Worm (Caenorhabditis elegans) whole organism, L4 larva: ENCODE data around the gene pqm-1.

Experiments used
- D1046.2 ChIP-seq: fragments of 200-800 bp; sonication (Bioruptor generic); IDR thresholded peaks from 2 replicates; pipeline ENCODE4 v1.3.6; 2022; ENCODE audit warnings: missing genetic modification characterization, missing compliant biosample characterization
- F10B5.3 ChIP-seq: sonication (generic microtip); optimal IDR thresholded peaks from 2 replicates; lab custom pipeline; 2016; ENCODE audit warnings: mild to moderate bottlenecking, missing genetic modification characterization, missing compliant biosample characterization
- F37D6.2 ChIP-seq: sonication (generic microtip); optimal IDR thresholded peaks from 2 replicates; lab custom pipeline; 2016; ENCODE audit warnings: mild to moderate bottlenecking, missing genetic modification characterization, missing compliant biosample characterization
- F44E2.7 ChIP-seq: fragments of 200-800 bp; sonication (Bioruptor generic); IDR thresholded peaks from 2 replicates; pipeline ENCODE4 v2.1.2; 2022; ENCODE audit warnings: missing genetic modification characterization, missing compliant biosample characterization
- F49E8.2 ChIP-seq: sonication (generic microtip); optimal IDR thresholded peaks from 2 replicates; lab custom pipeline; 2016; ENCODE audit warnings: missing compliant biosample characterization, mild to moderate bottlenecking, missing genetic modification characterization, borderline replicate concordance
- R02D3.7 ChIP-seq: fragments of 150-350 bp; sonication (generic microtip); optimal IDR thresholded peaks from 3 replicates; lab custom pipeline; 2014; ENCODE audit warnings: missing biosample characterization, missing genetic modification characterization
- T20F7.1 ChIP-seq: fragments of 200-800 bp; sonication (Bioruptor generic); optimal IDR thresholded peaks from 2 replicates; lab custom pipeline; 2018; ENCODE audit warnings: mild to moderate bottlenecking, missing genetic modification characterization, missing compliant biosample characterization
- Y5F2A.4 ChIP-seq: fragments of 200-800 bp; sonication (Bioruptor generic); optimal IDR thresholded peaks from 2 replicates; lab custom pipeline; 2018; ENCODE audit warnings: mild to moderate bottlenecking, missing genetic modification characterization, missing compliant biosample characterization
- ZK337.2 ChIP-seq: fragments of 200-800 bp; sonication (Bioruptor generic); IDR thresholded peaks from 2 replicates; pipeline ENCODE4 v1.3.6; 2022; ENCODE audit warnings: missing genetic modification reagents, missing genetic modification characterization, missing compliant biosample characterization
- ama-1 ChIP-seq: fragments of 150-350 bp; optimal IDR thresholded peaks from 2 replicates; lab custom pipeline; 2014; ENCODE audit warnings: inconsistent platforms, mixed read lengths
- arid-1 ChIP-seq: fragments of 200-800 bp; sonication (Bioruptor generic); conservative IDR thresholded peaks from 2 replicates; pipeline ENCODE4 v1.3.6; 2022; ENCODE audit warnings: missing genetic modification reagents, missing genetic modification characterization, missing compliant biosample characterization
- ceh-32 ChIP-seq: sonication (generic microtip); optimal IDR thresholded peaks from 2 replicates; lab custom pipeline; 2016; ENCODE audit warnings: mild to moderate bottlenecking, missing genetic modification characterization, missing compliant biosample characterization; ENCODE audit not compliant: poor library complexity
- ceh-62 ChIP-seq: sonication (generic microtip); optimal IDR thresholded peaks from 2 replicates; lab custom pipeline; 2017; ENCODE audit warnings: missing biosample characterization, missing genetic modification characterization
- ceh-82 ChIP-seq: sonication (generic microtip); optimal IDR thresholded peaks from 2 replicates; lab custom pipeline; 2017; ENCODE audit warnings: missing biosample characterization, missing genetic modification characterization
- ctbp-1 ChIP-seq: fragments of 200-800 bp; sonication (Bioruptor generic); IDR thresholded peaks from 2 replicates; pipeline ENCODE4 v1.3.6; 2022; ENCODE audit warnings: missing genetic modification reagents, missing genetic modification characterization, missing compliant biosample characterization
- daf-8 ChIP-seq: fragments of 200-800 bp; sonication (Bioruptor generic); IDR thresholded peaks from 2 replicates; pipeline ENCODE4 v1.3.6; 2022; ENCODE audit warnings: missing genetic modification characterization, missing compliant biosample characterization
- dmd-6 ChIP-seq: fragments of 200-800 bp; sonication (Bioruptor generic); IDR thresholded peaks from 2 replicates; pipeline ENCODE4 v1.3.6; 2022; ENCODE audit warnings: missing genetic modification reagents, missing genetic modification characterization, missing compliant biosample characterization
- dmd-8 ChIP-seq: fragments of 200-800 bp; sonication (Bioruptor generic); IDR thresholded peaks from 2 replicates; pipeline ENCODE4 v1.3.6; 2022; ENCODE audit warnings: missing genetic modification characterization, missing compliant biosample characterization
- dpl-1 ChIP-seq: fragments of 150-350 bp; optimal IDR thresholded peaks from 2 replicates; lab custom pipeline; 2014; ENCODE audit warnings: missing biosample characterization, missing genetic modification reagents, missing genetic modification characterization
- duxl-1 ChIP-seq: sonication (generic microtip); optimal IDR thresholded peaks from 2 replicates; lab custom pipeline; 2016; ENCODE audit warnings: mild to moderate bottlenecking, missing genetic modification characterization, moderate library complexity, missing compliant biosample characterization; ENCODE audit not compliant: poor library complexity
- dve-1 ChIP-seq: sonication (generic microtip); optimal IDR thresholded peaks from 2 replicates; lab custom pipeline; 2017; ENCODE audit warnings: antibody characterized with exemption, mild to moderate bottlenecking, missing genetic modification characterization, missing compliant biosample characterization; ENCODE audit not compliant: insufficient read depth
- egl-43 ChIP-seq: fragments of 200-800 bp; sonication (Bioruptor generic); IDR thresholded peaks from 2 replicates; pipeline ENCODE4 v1.3.6; 2022; ENCODE audit warnings: missing genetic modification reagents, missing genetic modification characterization, missing compliant biosample characterization
- fos-1 ChIP-seq: fragments of 150-350 bp; optimal IDR thresholded peaks from 2 replicates; lab custom pipeline; 2014; ENCODE audit warnings: missing biosample characterization, missing genetic modification characterization
- gei-8 ChIP-seq: fragments of 200-800 bp; sonication (Bioruptor generic); optimal IDR thresholded peaks from 2 replicates; lab custom pipeline; 2018; ENCODE audit warnings: mild to moderate bottlenecking, missing genetic modification characterization, missing compliant biosample characterization
- hif-1 ChIP-seq, 2 experiments: sonication (generic microtip); optimal IDR thresholded peaks; 2 replicates each; lab custom pipeline; 2016 to 2017; ENCODE audit warnings: missing compliant biosample characterization in 2 of 2, missing genetic modification characterization in 2 of 2, missing genetic modification reagents in 2 of 2, missing genotype in 2 of 2, mild to moderate bottlenecking in 1 of 2
- hlh-30 ChIP-seq: sonication (generic microtip); optimal IDR thresholded peaks from 2 replicates; lab custom pipeline; 2017; ENCODE audit warnings: antibody characterized with exemption, mild to moderate bottlenecking, missing genetic modification characterization, missing compliant biosample characterization; ENCODE audit not compliant: insufficient read depth
- hmg-1.1 ChIP-seq: fragments of 200-800 bp; sonication (Bioruptor generic); IDR thresholded peaks from 2 replicates; pipeline ENCODE4 v1.3.6; 2022; ENCODE audit warnings: missing genetic modification reagents, missing genetic modification characterization, missing compliant biosample characterization
- lim-7 ChIP-seq: fragments of 200-800 bp; sonication (Bioruptor generic); IDR thresholded peaks from 2 replicates; pipeline ENCODE4 v1.3.6; 2022; ENCODE audit warnings: missing genetic modification characterization, missing compliant biosample characterization
- lin-13 ChIP-seq: fragments of 150-350 bp; optimal IDR thresholded peaks from 2 replicates; lab custom pipeline; 2014; ENCODE audit warnings: missing biosample characterization, missing genetic modification reagents, missing genetic modification characterization
- lin-15B ChIP-seq: fragments of 150-350 bp; sonication (generic microtip); optimal IDR thresholded peaks from 3 replicates; lab custom pipeline; 2014; ENCODE audit warnings: missing biosample characterization, missing genetic modification characterization
- madf-9 ChIP-seq: fragments of 200-800 bp; sonication (Bioruptor generic); conservative IDR thresholded peaks from 2 replicates; pipeline ENCODE4 v1.3.6; 2022; ENCODE audit warnings: missing genetic modification reagents, missing genetic modification characterization, missing compliant biosample characterization
- mep-1 ChIP-seq: fragments of 150-350 bp; sonication (generic microtip); optimal IDR thresholded peaks from 3 replicates; lab custom pipeline; 2014; ENCODE audit warnings: missing biosample characterization, missing genetic modification characterization
- mxl-2 ChIP-seq: fragments of 200-800 bp; sonication (Bioruptor generic); conservative IDR thresholded peaks from 2 replicates; pipeline ENCODE4 v1.3.6; 2022; ENCODE audit warnings: missing genetic modification reagents, missing genetic modification characterization, missing compliant biosample characterization
- nhr-10 ChIP-seq: fragments of 150-350 bp; optimal IDR thresholded peaks from 2 replicates; lab custom pipeline; 2014; ENCODE audit warnings: missing biosample characterization, missing genetic modification characterization
- nhr-102 ChIP-seq: sonication (generic microtip); optimal IDR thresholded peaks from 2 replicates; lab custom pipeline; 2016; ENCODE audit warnings: mild to moderate bottlenecking, missing genetic modification characterization, moderate library complexity, missing compliant biosample characterization
- nhr-11 ChIP-seq: fragments of 150-350 bp; optimal IDR thresholded peaks from 2 replicates; lab custom pipeline; 2014; ENCODE audit warnings: missing biosample characterization, missing genetic modification characterization
- nhr-111 ChIP-seq: fragments of 200-800 bp; sonication (Bioruptor generic); optimal IDR thresholded peaks from 2 replicates; lab custom pipeline; 2018; ENCODE audit warnings: mild to moderate bottlenecking, missing genetic modification characterization, missing compliant biosample characterization
- nhr-28 ChIP-seq: fragments of 150-350 bp; optimal IDR thresholded peaks from 2 replicates; lab custom pipeline; 2014; ENCODE audit warnings: missing biosample characterization, missing genetic modification characterization
- nhr-42 ChIP-seq: fragments of 200-800 bp; sonication (Bioruptor generic); IDR thresholded peaks from 2 replicates; pipeline ENCODE4 v1.3.6; 2022; ENCODE audit warnings: missing genetic modification characterization, missing compliant biosample characterization
- nhr-76 ChIP-seq: fragments of 150-350 bp; optimal IDR thresholded peaks from 2 replicates; lab custom pipeline; 2014; ENCODE audit warnings: missing biosample characterization, missing genetic modification characterization
- nhr-77 ChIP-seq: fragments of 150-350 bp; optimal IDR thresholded peaks from 2 replicates; lab custom pipeline; 2014; ENCODE audit warnings: missing biosample characterization, missing genetic modification characterization
- php-3 ChIP-seq: fragments of 200-800 bp; sonication (Bioruptor generic); IDR thresholded peaks from 2 replicates; pipeline ENCODE4 v1.3.6; 2022; ENCODE audit warnings: missing genetic modification reagents, missing genetic modification characterization, missing compliant biosample characterization
- pqm-1 ChIP-seq: sonication (generic microtip); optimal IDR thresholded peaks from 2 replicates; lab custom pipeline; 2017; ENCODE audit warnings: missing biosample characterization, missing genetic modification characterization
- rbr-2 ChIP-seq: sonication (generic microtip); optimal IDR thresholded peaks from 2 replicates; lab custom pipeline; 2016; ENCODE audit warnings: missing genotype, missing genetic modification characterization, missing compliant biosample characterization
- saeg-2 ChIP-seq: fragments of 200-800 bp; sonication (Bioruptor generic); IDR thresholded peaks from 2 replicates; pipeline ENCODE4 v1.3.6; 2022; ENCODE audit warnings: missing genetic modification reagents, missing genetic modification characterization, missing compliant biosample characterization
- sdz-12 ChIP-seq: fragments of 200-800 bp; sonication (Bioruptor generic); optimal IDR thresholded peaks from 2 replicates; lab custom pipeline; 2018; ENCODE audit warnings: mild to moderate bottlenecking, missing genetic modification characterization, missing compliant biosample characterization
- snpc-1.2 ChIP-seq: fragments of 200-800 bp; sonication (Bioruptor generic); IDR thresholded peaks from 2 replicates; pipeline ENCODE4 v1.3.6; 2022; ENCODE audit warnings: missing genetic modification reagents, missing genetic modification characterization, missing compliant biosample characterization
- snpc-4 ChIP-seq: fragments of 150-350 bp; optimal IDR thresholded peaks from 2 replicates; lab custom pipeline; 2014; ENCODE audit warnings: missing biosample characterization, missing genetic modification characterization
- spr-3 ChIP-seq: fragments of 200-800 bp; sonication (Bioruptor generic); optimal IDR thresholded peaks from 2 replicates; lab custom pipeline; 2018; ENCODE audit warnings: mild to moderate bottlenecking, missing genetic modification characterization, missing compliant biosample characterization
- unc-130 ChIP-seq: sonication (generic microtip); optimal IDR thresholded peaks from 2 replicates; lab custom pipeline; 2016; ENCODE audit warnings: missing genetic modification reagents, missing genetic modification characterization, missing compliant biosample characterization
- ztf-11 ChIP-seq: fragments of 150-350 bp; optimal IDR thresholded peaks from 2 replicates; lab custom pipeline; 2014; ENCODE audit warnings: missing biosample characterization, missing genetic modification characterization
- ztf-7 ChIP-seq: fragments of 150-350 bp; optimal IDR thresholded peaks from 2 replicates; lab custom pipeline; 2014; ENCODE audit warnings: missing biosample characterization, missing genetic modification characterization

Gene pqm-1

ce11 chrII:11157660-11158059 is 5.3 kb upstream of the pqm-1 start (continued):
- TF ChIP-seq ama-1 (lab: Kevin White, UChicago) (no peak), spr-3 (GFP tag; lab: Kevin White, UChicago) (peak; percentile 29), dmd-8 (GFP tag; lab: Robert Waterston, UW) (peak; percentile 83), fos-1 (tag; lab: Kevin White, UChicago) (no peak), hif-1 (tag; optimal IDR thresholded peaks at IDR 0.05; lab: Kevin White, UChicago) (peak in 1 of 2 experiments; percentile 40), mep-1 (tag; lab: Kevin White, UChicago) (peak; percentile 72), madf-9 (GFP tag; lab: Robert Waterston, UW) (peak; percentile 84), daf-8 (GFP tag; lab: Robert Waterston, UW) (no peak), sdz-12 (GFP tag; lab: Kevin White, UChicago) (no peak), nhr-102 (peak; percentile 16), nhr-28 (peak; percentile 34), lim-7 (GFP tag; lab: Robert Waterston, UW) (peak; percentile 95), lin-13 (GFP tag; lab: Kevin White, UChicago) (peak; percentile 30), nhr-10 (tag; lab: Kevin White, UChicago) (no peak), duxl-1 (tag; lab: Kevin White, UChicago) (peak; percentile 40), dmd-6 (peak; percentile 73), hmg-1.1 (GFP tag; lab: Robert Waterston, UW) (peak; percentile 84), nhr-77 (tag; lab: Kevin White, UChicago) (peak; percentile 43), saeg-2 (GFP tag; lab: Robert Waterston, UW) (0 out of 2 replicates have a peak, but pooled peaks have one; percentile 53), unc-130 (GFP tag; lab: Kevin White, UChicago) (peak; percentile 14), F49E8.2 (no peak), D1046.2 (GFP tag; lab: Robert Waterston, UW) (peak; percentile 83; the same call in 1 of the 2 replicates), T20F7.1 (GFP tag; lab: Kevin White, UChicago) (peak; percentile 3), R02D3.7 (tag; lab: Kevin White, UChicago) (no peak), egl-43 (GFP tag; lab: Robert Waterston, UW) (peak; percentile 92), F10B5.3 (tag; lab: Kevin White, UChicago) (no peak), ztf-11 (tag; lab: Kevin White, UChicago) (no peak), Y5F2A.4 (GFP tag; lab: Kevin White, UChicago) (peak; percentile 4), lin-15B (no peak), dpl-1 (GFP tag; lab: Kevin White, UChicago) (peak; percentile 20), nhr-111 (GFP tag; lab: Kevin White, UChicago) (no peak), snpc-4 (tag; lab: Kevin White, UChicago) (no peak), ztf-7 (tag; lab: Kevin White, UChicago) (no peak), nhr-76 (no peak), arid-1 (peak; percentile 68), rbr-2 (peak; percentile 56), ceh-62 (tag; lab: Kevin White, UChicago) (no peak), hlh-30 (tag; lab: Kevin White, UChicago) (peak; percentile 29), mxl-2 (GFP tag; lab: Robert Waterston, UW) (peak; percentile 72; the same call in 1 of the 2 replicates), pqm-1 (no peak), snpc-1.2 (GFP tag; lab: Robert Waterston, UW) (peak; percentile 77; the same call in 1 of the 2 replicates), F44E2.7 (GFP tag; lab: Robert Waterston, UW) (0 out of 2 replicates have a peak, but pooled peaks have one; percentile 14), F37D6.2 (tag; lab: Kevin White, UChicago) (no peak), dve-1 (peak; percentile 38), gei-8 (GFP tag; lab: Kevin White, UChicago) (no peak), php-3 (GFP tag; lab: Robert Waterston, UW) (peak; percentile 60), ZK337.2 (GFP tag; lab: Robert Waterston, UW) (peak; percentile 50; the same call in 1 of the 2 replicates), ceh-82 (tag; lab: Kevin White, UChicago) (no peak), nhr-42 (GFP tag; lab: Robert Waterston, UW) (peak; percentile 74), ctbp-1 (GFP tag; lab: Robert Waterston, UW) (0 out of 2 replicates have a peak, but pooled peaks have one; percentile 57), ceh-32 (tag; lab: Kevin White, UChicago) (no peak), nhr-11 (tag; lab: Kevin White, UChicago) (no peak)
